Fruit fly (Drosophila melanogaster): ENCODE data around the gene Lam.

Gene Lam

dm6 chr2L:5520757-5521156 lies 21.5 kb upstream of the Lam start:
- TF ChIP-seq sage (GFP tag; optimal IDR thresholded peaks at IDR 0.05) (no peak), lola (GFP tag; optimal IDR thresholded peaks at IDR 0.05) (no peak), Hnf4 (GFP tag; optimal IDR thresholded peaks at IDR 0.05) (no peak), OdsH (GFP tag; optimal IDR thresholded peaks at IDR 0.05) (no peak), N (GFP tag; optimal IDR thresholded peaks at IDR 0.05) (no peak), rgr (GFP tag; optimal IDR thresholded peaks at IDR 0.05) (peak; percentile 7), foxo (GFP tag; optimal IDR thresholded peaks at IDR 0.05) (peak in 1 of 2 experiments; percentile 18), Dif (GFP tag; optimal IDR thresholded peaks at IDR 0.05; ENCODE audit: partially characterized antibody) (no peak)

- TF ChIP-seq CG9705 (GFP tag; optimal IDR thresholded peaks at IDR 0.05) (peak; percentile 51), Mio (GFP tag; optimal IDR thresholded peaks at IDR 0.05) (no peak), OdsH (GFP tag; optimal IDR thresholded peaks at IDR 0.05) (peak; percentile 70), Dif (GFP tag; optimal IDR thresholded peaks at IDR 0.05; ENCODE audit: partially characterized antibody) (no peak), dsf (GFP tag; optimal IDR thresholded peaks at IDR 0.05; ENCODE audit: borderline replicate concordance) (no peak), Sp1 (GFP tag; optimal IDR thresholded peaks at IDR 0.05) (peak; percentile 79), rgr (GFP tag; optimal IDR thresholded peaks at IDR 0.05) (peak; percentile 84), Rel (GFP tag; optimal IDR thresholded peaks at IDR 0.05) (no peak), Rel (tag; optimal IDR thresholded peaks at IDR 0.05) (peak; percentile 31), Myc (optimal IDR thresholded peaks at IDR 0.05) (peak; percentile 71), pan (optimal IDR thresholded peaks at IDR 0.05) (no peak), Vsx2 (GFP tag; optimal IDR thresholded peaks at IDR 0.05; ENCODE audit: partially characterized antibody) (no peak), sv (GFP tag; optimal IDR thresholded peaks at IDR 0.05) (peak; percentile 65), lola (GFP tag; optimal IDR thresholded peaks at IDR 0.05) (no peak), Hr83 (GFP tag; optimal IDR thresholded peaks at IDR 0.05; ENCODE audit: poor library complexity, severe bottlenecking) (peak; percentile 1), HLH106 (tag; optimal IDR thresholded peaks at IDR 0.05) (peak; percentile 82), Jra (GFP tag; optimal IDR thresholded peaks at IDR 0.05) (no peak), fru (GFP tag; optimal IDR thresholded peaks at IDR 0.05) (no peak), psq (GFP tag; optimal IDR thresholded peaks at IDR 0.05) (peak; percentile 72), ey (GFP tag; optimal IDR thresholded peaks at IDR 0.05) (peak; percentile 61), sage (GFP tag; optimal IDR thresholded peaks at IDR 0.05) (no peak), woc (GFP tag; optimal IDR thresholded peaks at IDR 0.05) (no peak), foxo (GFP tag; optimal IDR thresholded peaks at IDR 0.05) (peak in 1 of 2 experiments; percentile 82)
Measured at dm6 chr2L:5523848-5524473, 18.3 kb upstream of the Lam start, which contains the start of the genes Vps52 and Elp4. Gene Vps52 (minus strand): TSS chr2L:5523898. Gene Elp4 (plus strand): TSS chr2L:5524139.

DNA sequence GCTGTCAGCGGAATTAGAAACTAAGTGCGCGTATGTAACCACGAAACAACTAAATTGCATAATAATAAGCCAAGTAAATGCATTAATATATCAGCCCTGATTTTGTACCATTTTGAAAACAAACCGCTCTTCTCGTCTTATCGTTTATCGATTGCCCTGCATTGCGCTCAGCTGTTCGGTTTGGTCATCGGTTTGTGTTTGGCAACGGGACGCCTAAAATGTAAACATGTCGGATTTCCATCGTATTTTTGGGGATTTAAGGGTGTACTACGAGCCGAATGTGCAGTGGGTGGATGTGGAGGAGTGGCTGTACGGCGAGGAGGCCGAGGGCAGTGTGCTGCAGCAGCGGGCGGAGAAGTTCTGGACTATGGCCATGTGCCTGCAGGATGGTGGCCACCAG lies 16.6 kb upstream of the Lam start, which contains the start of gene Cap-D3:
Cap-D3 (plus strand) TSS at position 183 of the 400 bp plus-strand sequence.
- TF ChIP-seq dmrt93B (GFP tag; optimal IDR thresholded peaks at IDR 0.05), result no peak

dm6 chr2L:5526738-5527137 lies 15.5 kb upstream of the Lam start, which contains the start of gene Cox11:
Gene Cox11 (plus strand): TSS chr2L:5526957.
- TF ChIP-seq Dfd (GFP tag; optimal IDR thresholded peaks at IDR 0.05) (no peak), Myc (optimal IDR thresholded peaks at IDR 0.05) (no peak), dl (GFP tag; optimal IDR thresholded peaks at IDR 0.05; ENCODE audit: insufficient read depth in 1 of 2, partially characterized antibody in 2 of 2) (no peak), dsf (GFP tag; optimal IDR thresholded peaks at IDR 0.05; ENCODE audit: borderline replicate concordance) (no peak), ey (GFP tag; optimal IDR thresholded peaks at IDR 0.05) (no peak), usp (GFP tag; optimal IDR thresholded peaks at IDR 0.05) (no peak), jim (GFP tag; optimal IDR thresholded peaks at IDR 0.05) (no peak), br (GFP tag; optimal IDR thresholded peaks at IDR 0.05) (no peak), tai (GFP tag; optimal IDR thresholded peaks at IDR 0.05) (no peak), CG9705 (GFP tag; optimal IDR thresholded peaks at IDR 0.05) (no peak), pan (optimal IDR thresholded peaks at IDR 0.05) (no peak)

DNA sequence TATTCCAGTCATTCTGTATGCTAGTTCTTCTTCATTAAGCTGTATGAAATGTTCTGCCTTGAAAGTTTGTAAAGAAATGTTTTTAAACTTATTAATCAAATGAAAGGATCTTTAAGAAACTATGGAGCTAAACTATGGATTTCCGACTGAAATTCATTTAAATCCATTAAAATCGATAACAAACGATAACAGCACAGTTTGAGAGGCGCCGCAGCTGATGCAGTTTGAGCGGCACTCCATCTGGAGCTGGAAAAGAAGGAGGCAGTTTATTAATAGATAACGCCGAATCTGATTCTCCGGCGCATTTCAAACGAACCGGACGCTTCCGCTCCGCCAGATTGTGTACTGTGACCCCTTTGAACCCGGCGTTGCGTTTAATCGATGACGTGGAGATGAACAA lies 14.4 kb upstream of the Lam start, which contains the start of gene CG31915:
CG31915 (plus strand) TSS at position 263 of the 400 bp plus-strand sequence.
- TF ChIP-seq Myc (optimal IDR thresholded peaks at IDR 0.05) (peak; percentile 76), lola (GFP tag; optimal IDR thresholded peaks at IDR 0.05) (no peak), Hr78 (GFP tag; optimal IDR thresholded peaks at IDR 0.05) (no peak), dsf (GFP tag; optimal IDR thresholded peaks at IDR 0.05; ENCODE audit: borderline replicate concordance) (no peak), h (GFP tag; optimal IDR thresholded peaks at IDR 0.05) (no peak)

Measured in whole organism, wandering third instar larva.